Fruit fly (Drosophila melanogaster): ENCODE measurements around the gene CG14985.

The CG14985 gene

DNA sequence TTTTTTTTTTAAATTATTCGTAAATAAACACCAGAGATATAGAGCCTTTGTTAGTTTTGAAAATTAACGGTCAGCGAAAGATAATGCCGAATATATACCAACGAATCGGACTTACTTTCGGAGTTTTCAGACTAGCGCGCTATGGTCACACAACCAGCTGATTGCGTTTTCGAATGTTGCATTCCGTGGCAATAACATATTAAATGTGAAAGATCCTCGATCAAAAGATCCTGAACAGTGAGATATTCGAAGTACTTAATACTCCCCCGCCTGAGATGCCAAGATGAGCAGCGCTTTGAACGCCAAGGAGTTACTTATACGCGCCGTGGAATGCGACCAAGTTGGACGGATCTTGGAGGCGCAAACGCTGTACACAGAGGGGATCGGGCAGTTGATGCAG, at the start of gene CG14985:
Gene CG14985, plus strand, starts transcription at position 159 of the 400 bp plus-strand sequence.
- TF ChIP-seq pan (optimal IDR thresholded peaks at IDR 0.05) = no peak
- no peak for TF ChIP-seq usp (GFP tag; optimal IDR thresholded peaks at IDR 0.05)
- TF ChIP-seq Dll (optimal IDR thresholded peaks at IDR 0.05) = no peak
- TF ChIP-seq CG8478 (optimal IDR thresholded peaks at IDR 0.05) = no peak

DNA sequence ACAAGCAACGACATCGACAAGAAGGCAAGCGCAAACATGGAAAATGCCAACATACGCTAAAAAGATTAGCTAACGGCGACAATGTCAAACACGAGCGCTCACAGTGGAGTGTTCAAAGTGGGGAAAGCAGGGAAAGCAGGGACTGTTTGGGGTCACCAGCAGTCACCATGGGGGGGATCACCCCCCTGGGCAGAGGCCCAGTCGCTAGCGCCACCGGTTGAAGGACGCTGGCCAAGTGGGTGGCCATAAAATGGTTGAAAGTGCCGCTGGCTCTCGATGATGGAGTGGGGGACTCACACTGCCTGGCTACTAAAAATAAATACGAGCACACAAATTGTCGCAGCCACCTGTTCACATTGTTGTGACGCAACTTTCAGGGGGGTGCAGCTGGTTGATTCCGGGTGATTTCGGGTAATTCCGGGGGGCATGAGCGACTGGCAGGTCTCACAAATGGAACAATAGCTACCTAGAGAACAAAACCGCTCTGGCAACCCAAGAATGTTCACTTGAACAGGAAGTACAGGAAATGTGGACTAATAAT, 42.3 kb upstream of the CG14985 start:
- TF ChIP-seq CG8478 (optimal IDR thresholded peaks at IDR 0.05) = no peak
- no peak for TF ChIP-seq usp (GFP tag; optimal IDR thresholded peaks at IDR 0.05)
- TF ChIP-seq Dll (optimal IDR thresholded peaks at IDR 0.05) = no peak
- no peak for TF ChIP-seq EcR (GFP tag; optimal IDR thresholded peaks at IDR 0.05)
- no peak for TF ChIP-seq psq (optimal IDR thresholded peaks at IDR 0.05)
- TF ChIP-seq pan (optimal IDR thresholded peaks at IDR 0.05) = no peak

- no peak for TF ChIP-seq EcR (GFP tag; optimal IDR thresholded peaks at IDR 0.05)
- no peak for TF ChIP-seq usp (GFP tag; optimal IDR thresholded peaks at IDR 0.05)
- TF ChIP-seq CG8478 (optimal IDR thresholded peaks at IDR 0.05) = no peak
- no peak for TF ChIP-seq psq (optimal IDR thresholded peaks at IDR 0.05)
- TF ChIP-seq Dll (optimal IDR thresholded peaks at IDR 0.05) = no peak
- no peak for TF ChIP-seq pan (optimal IDR thresholded peaks at IDR 0.05)
Observed at dm6 chr3L:3963979-3964378, 39.3 kb upstream of the CG14985 start.

DNA sequence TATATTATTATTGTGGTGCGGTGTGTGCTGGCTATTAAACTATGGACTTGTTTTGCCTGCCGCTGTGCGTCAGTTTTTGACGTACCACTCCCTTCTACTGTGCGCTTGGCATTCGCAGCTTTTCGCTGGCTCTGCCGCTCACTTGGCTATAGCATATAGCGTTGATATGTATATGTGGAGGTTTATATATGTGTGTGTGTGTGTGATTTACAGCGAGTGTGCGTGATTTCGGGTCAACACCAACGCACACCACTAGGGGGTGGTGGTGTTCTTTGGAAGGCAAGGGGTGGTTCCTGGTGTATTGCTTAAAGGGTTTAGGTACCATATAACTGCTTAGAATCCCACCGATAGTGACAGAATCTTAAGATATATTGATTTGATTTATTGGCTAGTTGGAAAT, 38.6 kb upstream of the CG14985 start, which contains the start of gene CG12605:
Gene CG12605, minus strand, starts transcription at position 101 of the 400 bp plus-strand sequence.
- TF ChIP-seq Dll (optimal IDR thresholded peaks at IDR 0.05) = no peak
- no peak for TF ChIP-seq usp (GFP tag; optimal IDR thresholded peaks at IDR 0.05)
- no peak for TF ChIP-seq psq (optimal IDR thresholded peaks at IDR 0.05)
- no peak for TF ChIP-seq pan (optimal IDR thresholded peaks at IDR 0.05)
- no peak for TF ChIP-seq EcR (GFP tag; optimal IDR thresholded peaks at IDR 0.05)
- TF ChIP-seq CG8478 (optimal IDR thresholded peaks at IDR 0.05) = no peak

- TF ChIP-seq CG8478 (optimal IDR thresholded peaks at IDR 0.05) (no peak), psq (optimal IDR thresholded peaks at IDR 0.05) (no peak), usp (GFP tag; optimal IDR thresholded peaks at IDR 0.05) (no peak), Dll (optimal IDR thresholded peaks at IDR 0.05) (no peak), pan (optimal IDR thresholded peaks at IDR 0.05) (no peak), EcR (GFP tag; optimal IDR thresholded peaks at IDR 0.05) (no peak)
Observed at dm6 chr3L:3965102-3965501, 38.2 kb upstream of the CG14985 start.

dm6 chr3L:3970372-3971031, 32.8 kb upstream of the CG14985 start:
- TF ChIP-seq Dll (optimal IDR thresholded peaks at IDR 0.05) = no peak
- no peak for TF ChIP-seq usp (GFP tag; optimal IDR thresholded peaks at IDR 0.05)
- TF ChIP-seq EcR (GFP tag; optimal IDR thresholded peaks at IDR 0.05) = no peak
- TF ChIP-seq CG8478 (optimal IDR thresholded peaks at IDR 0.05) = no peak
- TF ChIP-seq pan (optimal IDR thresholded peaks at IDR 0.05) = no peak
- TF ChIP-seq psq (optimal IDR thresholded peaks at IDR 0.05) = no peak

DNA sequence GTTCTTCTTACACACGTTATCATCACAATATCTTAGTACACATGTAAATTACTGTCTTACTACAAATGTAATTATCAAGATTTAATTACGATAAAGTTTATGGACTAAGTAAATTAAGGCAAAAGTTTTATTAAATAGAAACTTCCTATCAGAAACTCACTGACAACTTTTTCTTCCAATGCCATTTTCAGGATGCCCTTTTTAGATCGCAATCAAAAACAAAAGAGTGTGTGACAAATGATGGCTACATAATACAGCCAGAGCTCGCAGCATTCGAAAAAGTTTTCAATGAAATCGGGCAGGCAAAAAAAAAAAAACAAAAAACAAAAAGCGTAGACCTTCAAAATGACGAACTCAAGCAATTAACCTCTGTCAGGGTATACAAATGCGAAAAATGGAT, 30.7 kb upstream of the CG14985 start, which contains the start of gene CG43915:
Gene CG43915, plus strand, starts transcription at position 301 of the 400 bp plus-strand sequence.
- TF ChIP-seq psq (optimal IDR thresholded peaks at IDR 0.05) (no peak), usp (GFP tag; optimal IDR thresholded peaks at IDR 0.05) (no peak), Dll (optimal IDR thresholded peaks at IDR 0.05) (no peak), CG8478 (optimal IDR thresholded peaks at IDR 0.05) (no peak), pan (optimal IDR thresholded peaks at IDR 0.05) (no peak), EcR (GFP tag; optimal IDR thresholded peaks at IDR 0.05) (no peak)

DNA sequence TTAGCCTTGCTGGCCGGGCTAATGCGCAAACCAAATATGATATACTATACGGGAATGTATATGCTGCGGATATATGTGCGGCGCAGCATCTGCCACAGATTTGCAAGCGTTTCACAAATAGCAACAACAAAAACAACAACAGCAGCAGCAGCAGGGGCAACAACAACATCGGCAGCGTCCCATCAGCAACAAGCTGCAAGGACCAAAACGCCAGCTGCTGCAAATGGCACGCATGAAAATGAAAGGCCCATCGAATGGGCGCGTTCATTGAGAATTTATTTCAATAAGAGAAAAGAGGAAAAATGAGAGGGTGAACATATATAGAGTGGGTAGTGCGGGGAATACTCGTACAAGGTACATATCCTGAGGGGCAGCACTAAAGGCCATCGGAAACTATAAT, 26.8 kb upstream of the CG14985 start:
- TF ChIP-seq Dll (optimal IDR thresholded peaks at IDR 0.05) (no peak), EcR (GFP tag; optimal IDR thresholded peaks at IDR 0.05) (no peak), psq (optimal IDR thresholded peaks at IDR 0.05) (no peak), pan (optimal IDR thresholded peaks at IDR 0.05) (no peak), CG8478 (optimal IDR thresholded peaks at IDR 0.05) (no peak), usp (GFP tag; optimal IDR thresholded peaks at IDR 0.05) (no peak)

- TF ChIP-seq Dll (optimal IDR thresholded peaks at IDR 0.05) (no peak), CG8478 (optimal IDR thresholded peaks at IDR 0.05) (no peak), pan (optimal IDR thresholded peaks at IDR 0.05) (no peak), psq (optimal IDR thresholded peaks at IDR 0.05) (no peak)
Observed at dm6 chr3L:3977622-3978355, 25.5 kb upstream of the CG14985 start.

- TF ChIP-seq EcR (GFP tag; optimal IDR thresholded peaks at IDR 0.05) = no peak
- no peak for TF ChIP-seq usp (GFP tag; optimal IDR thresholded peaks at IDR 0.05)
- TF ChIP-seq CG8478 (optimal IDR thresholded peaks at IDR 0.05) = no peak
- TF ChIP-seq psq (optimal IDR thresholded peaks at IDR 0.05) = no peak
- TF ChIP-seq Dll (optimal IDR thresholded peaks at IDR 0.05) = no peak
- no peak for TF ChIP-seq pan (optimal IDR thresholded peaks at IDR 0.05)
Observed at dm6 chr3L:3978762-3979516, 24.3 kb upstream of the CG14985 start.

- no peak for TF ChIP-seq usp (GFP tag; optimal IDR thresholded peaks at IDR 0.05)
- no peak for TF ChIP-seq pan (optimal IDR thresholded peaks at IDR 0.05)
- no peak for TF ChIP-seq Dll (optimal IDR thresholded peaks at IDR 0.05)
- TF ChIP-seq psq (optimal IDR thresholded peaks at IDR 0.05) = no peak
- no peak for TF ChIP-seq EcR (GFP tag; optimal IDR thresholded peaks at IDR 0.05)
- no peak for TF ChIP-seq CG8478 (optimal IDR thresholded peaks at IDR 0.05)
Observed at dm6 chr3L:3980027-3980426, 23.2 kb upstream of the CG14985 start.
